Worm (Caenorhabditis elegans) whole organism, L1 larva: ENCODE data around the gene pfk-1.1.

Experiments used
- C16A3.4 ChIP-seq: fragments of 150-350 bp; optimal IDR thresholded peaks from 2 replicates; lab custom pipeline; 2014; ENCODE audit warnings: missing biosample characterization, missing genetic modification characterization
- C34B4.2 ChIP-seq: sonication (generic microtip); optimal IDR thresholded peaks from 2 replicates; lab custom pipeline; 2017; ENCODE audit warnings: mild to moderate bottlenecking, missing genetic modification characterization, missing compliant biosample characterization
- Y116A8C.19 ChIP-seq: sonication (generic microtip); optimal IDR thresholded peaks from 2 replicates; lab custom pipeline; 2016; ENCODE audit warnings: missing compliant biosample characterization, missing genetic modification characterization, borderline replicate concordance
- aha-1 ChIP-seq: fragments of 150-350 bp; optimal IDR thresholded peaks from 2 replicates; lab custom pipeline; 2014; ENCODE audit warnings: missing biosample characterization, missing genetic modification characterization
- alr-1 ChIP-seq: fragments of 200-800 bp; sonication (Bioruptor generic); optimal IDR thresholded peaks from 2 replicates; lab custom pipeline; 2018; ENCODE audit warnings: borderline replicate concordance, mild to moderate bottlenecking, missing genetic modification characterization, missing compliant biosample characterization
- blmp-1 ChIP-seq: fragments of 150-350 bp; optimal IDR thresholded peaks from 2 replicates; lab custom pipeline; 2014; ENCODE audit warnings: missing biosample characterization, missing genetic modification characterization
- ceh-8 ChIP-seq: fragments of 200-800 bp; sonication (Bioruptor generic); optimal IDR thresholded peaks from 2 replicates; lab custom pipeline; 2018; ENCODE audit warnings: mild to moderate bottlenecking, missing genetic modification characterization, moderate library complexity, missing compliant biosample characterization
- ceh-88 ChIP-seq: fragments of 200-800 bp; sonication (Bioruptor generic); IDR thresholded peaks from 2 replicates; pipeline ENCODE4 v1.3.6; 2022; ENCODE audit warnings: missing genetic modification characterization, missing compliant biosample characterization
- efl-1 ChIP-seq, 4 experiments: fragments of 150-350 bp; optimal IDR thresholded peaks in 3 of 4; peaks in 1 of 4; 1 replicate in 1 of 4; 2 replicates in 3 of 4; lab custom pipeline; 2014; ENCODE audit warnings: missing biosample characterization in 2 of 4, missing genetic modification characterization in 2 of 4, missing genetic modification reagents in 2 of 4
- efl-3 ChIP-seq: fragments of 200-800 bp; sonication (Bioruptor generic); optimal IDR thresholded peaks from 2 replicates; lab custom pipeline; 2018; ENCODE audit warnings: mild to moderate bottlenecking, missing genetic modification characterization, missing compliant biosample characterization
- egl-13 ChIP-seq: sonication (generic microtip); optimal IDR thresholded peaks from 2 replicates; lab custom pipeline; 2016; ENCODE audit warnings: missing genotype, missing genetic modification reagents, missing genetic modification characterization, missing compliant biosample characterization
- elt-2 ChIP-seq: sonication (generic microtip); optimal IDR thresholded peaks from 2 replicates; lab custom pipeline; 2016; ENCODE audit warnings: missing genetic modification characterization, mild to moderate bottlenecking, inconsistent platforms, missing compliant biosample characterization, missing genetic modification reagents
- elt-3 ChIP-seq, 6 experiments: fragments of 150-350 bp in 1 of 6; sonication (generic microtip); optimal IDR thresholded peaks; 2 replicates each; lab custom pipeline; 2017 to 2018; ENCODE audit warnings: missing biosample characterization in 6 of 6, missing genetic modification characterization in 6 of 6, inconsistent platforms in 1 of 6
- ets-5 ChIP-seq: fragments of 200-800 bp; sonication (Bioruptor generic); IDR thresholded peaks from 2 replicates; pipeline ENCODE4 v1.3.6; 2022; ENCODE audit warnings: missing genetic modification characterization, missing compliant biosample characterization
- fkh-10 ChIP-seq: sonication (generic microtip); optimal IDR thresholded peaks from 2 replicates; lab custom pipeline; 2017; ENCODE audit warnings: missing biosample characterization, missing genetic modification reagents, missing genetic modification characterization
- grh-1 ChIP-seq: fragments of 200-800 bp; sonication (Bioruptor generic); IDR thresholded peaks from 2 replicates; pipeline ENCODE4 v1.3.6; 2022; ENCODE audit warnings: missing genetic modification reagents, missing genetic modification characterization, missing compliant biosample characterization
- hlh-4 ChIP-seq: sonication (generic microtip); optimal IDR thresholded peaks from 2 replicates; lab custom pipeline; 2016; ENCODE audit warnings: mild to moderate bottlenecking, missing genetic modification characterization, missing compliant biosample characterization
- irx-1 ChIP-seq: sonication (generic microtip); optimal IDR thresholded peaks from 2 replicates; lab custom pipeline; 2016; ENCODE audit warnings: missing genetic modification characterization, missing compliant biosample characterization
- jun-1 ChIP-seq: fragments of 150-350 bp; optimal IDR thresholded peaks from 2 replicates; lab custom pipeline; 2014; ENCODE audit warnings: missing biosample characterization, missing genetic modification reagents, missing genetic modification characterization
- lin-14 ChIP-seq: fragments of 200-800 bp; sonication (Bioruptor generic); optimal IDR thresholded peaks from 2 replicates; lab custom pipeline; 2018; ENCODE audit warnings: mild to moderate bottlenecking, missing genetic modification characterization, moderate library complexity, missing compliant biosample characterization
- lin-35 ChIP-seq, 2 experiments: fragments of 150-350 bp; optimal IDR thresholded peaks; 2 replicates each; lab custom pipeline; 2014; ENCODE audit warnings: missing biosample characterization in 2 of 2, missing genetic modification characterization in 2 of 2, missing genetic modification reagents in 2 of 2
- mab-9 ChIP-seq: fragments of 200-800 bp; sonication (Bioruptor generic); IDR thresholded peaks from 2 replicates; pipeline ENCODE4 v1.3.6; 2022; ENCODE audit warnings: missing genetic modification reagents, missing genetic modification characterization, missing compliant biosample characterization
- mep-1 ChIP-seq: fragments of 150-350 bp; optimal IDR thresholded peaks from 2 replicates; lab custom pipeline; 2014; ENCODE audit warnings: missing biosample characterization, missing genetic modification characterization
- nhr-12 ChIP-seq: sonication (generic microtip); optimal IDR thresholded peaks from 2 replicates; lab custom pipeline; 2017; ENCODE audit warnings: missing biosample characterization, missing genetic modification characterization
- nhr-19 ChIP-seq: fragments of 200-800 bp; sonication (Bioruptor generic); conservative IDR thresholded peaks from 2 replicates; pipeline ENCODE4 v1.3.6; 2022; ENCODE audit warnings: missing genetic modification characterization, missing compliant biosample characterization
- nhr-20 ChIP-seq: sonication (generic microtip); optimal IDR thresholded peaks from 2 replicates; lab custom pipeline; 2016; ENCODE audit warnings: mild to moderate bottlenecking, missing genetic modification characterization, missing compliant biosample characterization
- nhr-71 ChIP-seq: sonication (generic microtip); optimal IDR thresholded peaks from 2 replicates; lab custom pipeline; 2016; ENCODE audit warnings: mild to moderate bottlenecking, missing genetic modification characterization, moderate library complexity, missing compliant biosample characterization
- nhr-77 ChIP-seq: fragments of 150-350 bp; optimal IDR thresholded peaks from 2 replicates; lab custom pipeline; 2014; ENCODE audit warnings: missing biosample characterization, missing genetic modification characterization
- nhr-85 ChIP-seq: sonication (generic microtip); peaks from one replicate; lab custom pipeline; 2016; ENCODE audit warnings: missing genetic modification characterization, inconsistent platforms, missing compliant biosample characterization
- nhr-90 ChIP-seq: sonication (generic microtip); optimal IDR thresholded peaks from 2 replicates; lab custom pipeline; 2016; ENCODE audit warnings: mild to moderate bottlenecking, missing genetic modification characterization, missing compliant biosample characterization; ENCODE audit not compliant: poor library complexity
- rnt-1 ChIP-seq: sonication (generic microtip); optimal IDR thresholded peaks from 2 replicates; lab custom pipeline; 2016; ENCODE audit warnings: mild to moderate bottlenecking, missing genetic modification characterization, moderate library complexity, missing compliant biosample characterization
- skn-1 ChIP-seq: fragments of 150-350 bp; optimal IDR thresholded peaks from 2 replicates; lab custom pipeline; 2014; ENCODE audit warnings: missing biosample characterization, missing genetic modification characterization
- snpc-4 ChIP-seq: fragments of 150-350 bp; optimal IDR thresholded peaks from 2 replicates; lab custom pipeline; 2014; ENCODE audit warnings: missing biosample characterization, missing genetic modification characterization
- snu-23 ChIP-seq: sonication (generic microtip); optimal IDR thresholded peaks from 2 replicates; lab custom pipeline; 2016; ENCODE audit warnings: missing genetic modification characterization, missing compliant biosample characterization
- sox-4 ChIP-seq: sonication (generic microtip); optimal IDR thresholded peaks from 2 replicates; lab custom pipeline; 2016; ENCODE audit warnings: missing genetic modification characterization, missing compliant biosample characterization
- sptf-1 ChIP-seq: fragments of 150-350 bp; optimal IDR thresholded peaks from 2 replicates; lab custom pipeline; 2014; ENCODE audit warnings: missing biosample characterization, missing genetic modification characterization
- sup-37 ChIP-seq: fragments of 200-800 bp; sonication (Bioruptor generic); optimal IDR thresholded peaks from 2 replicates; lab custom pipeline; 2018; ENCODE audit warnings: mild to moderate bottlenecking, missing genetic modification characterization, missing compliant biosample characterization
- swsn-7 ChIP-seq: sonication (generic microtip); optimal IDR thresholded peaks from 2 replicates; lab custom pipeline; 2016; ENCODE audit warnings: missing genetic modification characterization, missing compliant biosample characterization
- unc-130 ChIP-seq: fragments of 150-350 bp; optimal IDR thresholded peaks from 2 replicates; lab custom pipeline; 2017; ENCODE audit warnings: missing biosample characterization, missing genetic modification characterization, inconsistent platforms
- unc-86 ChIP-seq: sonication (generic microtip); optimal IDR thresholded peaks from 2 replicates; lab custom pipeline; 2016; ENCODE audit warnings: missing genetic modification characterization, missing compliant biosample characterization
- xbp-1 ChIP-seq: sonication (generic microtip); optimal IDR thresholded peaks from 2 replicates; lab custom pipeline; 2016; ENCODE audit warnings: missing genetic modification characterization, missing compliant biosample characterization

Gene pfk-1.1

ce11 chrX:2902854-2903253 lies 37.8 kb upstream of the pfk-1.1 start (continued):
- TF ChIP-seq fkh-10 = no peak
- no peak for TF ChIP-seq irx-1 (tag; lab: Kevin White, UChicago)

- TF ChIP-seq grh-1 (GFP tag; lab: Robert Waterston, UW) = no peak
- TF ChIP-seq alr-1 (tag; lab: Kevin White, UChicago) = no peak
- peak; percentile 50 for TF ChIP-seq mep-1 (tag; lab: Kevin White, UChicago)
- no peak for TF ChIP-seq skn-1
- no peak for TF ChIP-seq sup-37
- TF ChIP-seq hlh-4 (tag; lab: Kevin White, UChicago) = no peak
- no peak for TF ChIP-seq efl-1 (optimal IDR thresholded peaks at IDR 0.05; lab: Kevin White, UChicago)
- TF ChIP-seq efl-1 (GFP tag; optimal IDR thresholded peaks at IDR 0.05 in 1 of 2; lab: Kevin White, UChicago) = peak in 1 of 2 experiments; percentile 23
- TF ChIP-seq nhr-19 = no peak
- no peak for TF ChIP-seq efl-3 (GFP tag; lab: Kevin White, UChicago)
- TF ChIP-seq lin-14 (GFP tag; lab: Kevin White, UChicago) = peak; percentile 65
- no peak for TF ChIP-seq fkh-10
- no peak for TF ChIP-seq C16A3.4 (tag; lab: Kevin White, UChicago)
- TF ChIP-seq elt-2 (tag; lab: Kevin White, UChicago) = peak; percentile 44
- no peak for TF ChIP-seq nhr-77 (tag; lab: Kevin White, UChicago)
- peak; percentile 46 for TF ChIP-seq blmp-1 (tag; lab: Kevin White, UChicago)
- no peak for TF ChIP-seq nhr-90
- TF ChIP-seq C34B4.2 (tag; lab: Kevin White, UChicago) = no peak
- TF ChIP-seq snu-23 (GFP tag; lab: Kevin White, UChicago) = peak; percentile 13
- no peak for TF ChIP-seq unc-86 (tag; lab: Kevin White, UChicago)
- no peak for TF ChIP-seq swsn-7 (tag; lab: Kevin White, UChicago)
These were observed 36.8 kb upstream of the pfk-1.1 start for ce11 chrX:2903715-2904419.

ce11 chrX:2906062-2906732 lies 34.5 kb upstream of the pfk-1.1 start:
- TF ChIP-seq alr-1 (tag; lab: Kevin White, UChicago) (no peak), mab-9 (GFP tag; lab: Robert Waterston, UW) (no peak), blmp-1 (tag; lab: Kevin White, UChicago) (peak; percentile 18), elt-2 (tag; lab: Kevin White, UChicago) (peak; percentile 29)

- TF ChIP-seq xbp-1 (tag; lab: Kevin White, UChicago) = no peak
- peak; percentile 87 for TF ChIP-seq nhr-85 (tag; lab: Kevin White, UChicago)
- no peak for TF ChIP-seq aha-1
- TF ChIP-seq snu-23 (GFP tag; lab: Kevin White, UChicago) = peak; percentile 49
- TF ChIP-seq sox-4 = no peak
- TF ChIP-seq elt-3 (tag; optimal IDR thresholded peaks at IDR 0.05; lab: Kevin White, UChicago) = peak in 2 of 6 experiments; percentile 8 to 54
- TF ChIP-seq efl-3 (GFP tag; lab: Kevin White, UChicago) = no peak
- TF ChIP-seq ceh-8 (GFP tag; lab: Kevin White, UChicago) = no peak
- peak; percentile 76 for TF ChIP-seq blmp-1 (tag; lab: Kevin White, UChicago)
- no peak for TF ChIP-seq egl-13 (tag; lab: Kevin White, UChicago)
- TF ChIP-seq nhr-71 (tag; lab: Kevin White, UChicago) = peak; percentile 19
- TF ChIP-seq rnt-1 (tag; lab: Kevin White, UChicago) = peak; percentile 17
- TF ChIP-seq ets-5 = no peak
- TF ChIP-seq unc-130 (tag; lab: Kevin White, UChicago) = no peak
- no peak for TF ChIP-seq snpc-4
- TF ChIP-seq lin-35 (GFP tag; optimal IDR thresholded peaks at IDR 0.05; lab: Kevin White, UChicago) = no peak
- TF ChIP-seq lin-14 (GFP tag; lab: Kevin White, UChicago) = peak; percentile 81
- no peak for TF ChIP-seq nhr-19
- no peak for TF ChIP-seq elt-2 (tag; lab: Kevin White, UChicago)
- TF ChIP-seq jun-1 (tag; lab: Kevin White, UChicago) = no peak
- TF ChIP-seq nhr-20 (tag; lab: Kevin White, UChicago) = peak; percentile 8
- peak; percentile 14 for TF ChIP-seq C16A3.4 (tag; lab: Kevin White, UChicago)
- TF ChIP-seq mab-9 (GFP tag; lab: Robert Waterston, UW) = no peak
- peak; percentile 57 for TF ChIP-seq mep-1 (tag; lab: Kevin White, UChicago)
- TF ChIP-seq ceh-88 (GFP tag; lab: Robert Waterston, UW) = no peak
- TF ChIP-seq nhr-12 (tag; lab: Kevin White, UChicago) = no peak
- no peak for TF ChIP-seq hlh-4 (tag; lab: Kevin White, UChicago)
- TF ChIP-seq Y116A8C.19 (tag; lab: Kevin White, UChicago) = no peak
- TF ChIP-seq alr-1 (tag; lab: Kevin White, UChicago) = no peak
- no peak for TF ChIP-seq sptf-1
- peak; percentile 45; the same call in 1 of the 2 replicates for TF ChIP-seq grh-1 (GFP tag; lab: Robert Waterston, UW)
These were observed 33.3 kb upstream of the pfk-1.1 start for ce11 chrX:2907296-2907873.
